Fruit fly (Drosophila melanogaster): ENCODE results near the gene CG31954.
A peak's percentile ranks its signal among the peaks of the same experiment; 100 is the strongest.

CG31954 gene

dm6 chr2L:3465918-3466727, 43.8 kb downstream of the CG31954 start, which contains the start of the genes msl-2 and ND-PDSW (continued):
- TF ChIP-seq so (GFP tag; IDR thresholded peaks at IDR 0.05) (no peak), Blimp-1 (GFP tag; optimal IDR thresholded peaks at IDR 0.05) (no peak), Atf3 (GFP tag; optimal IDR thresholded peaks at IDR 0.05) (no peak), CG6689 (GFP tag; IDR thresholded peaks at IDR 0.05) (no peak), CG8388 (GFP tag; optimal IDR thresholded peaks at IDR 0.05) (no peak), al (GFP tag; IDR thresholded peaks at IDR 0.05) (no peak), zfh2 (GFP tag; optimal IDR thresholded peaks at IDR 0.05) (no peak), CG8924 (tag; optimal IDR thresholded peaks at IDR 0.05) (peak; percentile 35), CG42726 (GFP tag; IDR thresholded peaks at IDR 0.05; ENCODE audit: partially characterized antibody) (peak; percentile 57; the same call in 1 of the 2 replicates), CHES-1-like (GFP tag; optimal IDR thresholded peaks at IDR 0.05) (peak; percentile 36), D19A (tag; optimal IDR thresholded peaks at IDR 0.05) (no peak), CG1602 (GFP tag; optimal IDR thresholded peaks at IDR 0.05) (no peak), bcd (GFP tag; optimal IDR thresholded peaks at IDR 0.05) (no peak), CG16813 (GFP tag; IDR thresholded peaks at IDR 0.05; ENCODE audit: partially characterized antibody) (peak; percentile 45; the same call in 2 of the 3 replicates), Lhr (GFP tag; optimal IDR thresholded peaks at IDR 0.05) (no peak), Chrac-16 (GFP tag; optimal IDR thresholded peaks at IDR 0.05) (no peak), Spps (tag; optimal IDR thresholded peaks at IDR 0.05) (no peak), crol (GFP tag; IDR thresholded peaks at IDR 0.05) (no peak), ci (GFP tag; IDR thresholded peaks at IDR 0.05) (no peak), CG8765 (GFP tag; IDR thresholded peaks at IDR 0.05) (no peak), HLHmδ (GFP tag; optimal IDR thresholded peaks at IDR 0.05) (peak; percentile 22), Nf-YC (tag; optimal IDR thresholded peaks at IDR 0.05) (no peak), dati (GFP tag; IDR thresholded peaks at IDR 0.05) (no peak), lab (GFP tag; optimal IDR thresholded peaks at IDR 0.05) (no peak), CG8359 (GFP tag; optimal IDR thresholded peaks at IDR 0.05; ENCODE audit: borderline replicate concordance) (no peak), Myb (GFP tag; optimal IDR thresholded peaks at IDR 0.05) (peak; percentile 33), peb (GFP tag; IDR thresholded peaks at IDR 0.05) (no peak), Vsx1 (GFP tag; optimal IDR thresholded peaks at IDR 0.05) (no peak), CG4707 (GFP tag; optimal IDR thresholded peaks at IDR 0.05) (no peak), chm (GFP tag; IDR thresholded peaks at IDR 0.05) (no peak), Asciz (GFP tag; optimal IDR thresholded peaks at IDR 0.05) (no peak), CG12391 (tag; optimal IDR thresholded peaks at IDR 0.05) (peak; percentile 12), pzg (GFP tag; optimal IDR thresholded peaks at IDR 0.05) (peak; percentile 89), Adf1 (GFP tag; IDR thresholded peaks at IDR 0.05) (no peak), CG12104 (GFP tag; optimal IDR thresholded peaks at IDR 0.05) (no peak), dmrt99B (tag; optimal IDR thresholded peaks at IDR 0.05) (no peak), slou (GFP tag; optimal IDR thresholded peaks at IDR 0.05) (no peak), Sry-β (GFP tag; optimal IDR thresholded peaks at IDR 0.05) (peak; percentile 16), seq (GFP tag; IDR thresholded peaks at IDR 0.05) (no peak), CG8089 (GFP tag; optimal IDR thresholded peaks at IDR 0.05) (no peak), twi (tag; optimal IDR thresholded peaks at IDR 0.05) (no peak), CG12942 (GFP tag; optimal IDR thresholded peaks at IDR 0.05) (no peak), insv (GFP tag; optimal IDR thresholded peaks at IDR 0.05) (peak in 1 of 2 experiments; percentile 9), CG6813 (GFP tag; optimal IDR thresholded peaks at IDR 0.05) (no peak), tx (GFP tag; optimal IDR thresholded peaks at IDR 0.05) (no peak), gem (tag; optimal IDR thresholded peaks at IDR 0.05) (no peak), nmo (GFP tag; optimal IDR thresholded peaks at IDR 0.05) (peak; percentile 37), slp2 (GFP tag; optimal IDR thresholded peaks at IDR 0.05) (no peak), CG3281 (GFP tag; optimal IDR thresholded peaks at IDR 0.05) (no peak)
